Worm (Caenorhabditis elegans): Measurements from ENCODE around the gene ZK177.11.

ce11 chrII:5555522-5555921 lies 32.8 kb downstream of the ZK177.11 start:
- TF ChIP-seq ces-1 (GFP tag; optimal IDR thresholded peaks at IDR 0.05) = no peak
- no peak for TF ChIP-seq elt-3 (tag; optimal IDR thresholded peaks at IDR 0.05)
- TF ChIP-seq zip-8 (tag; optimal IDR thresholded peaks at IDR 0.05) = no peak
- no peak for TF ChIP-seq mab-5 (tag; optimal IDR thresholded peaks at IDR 0.05)
- no peak for TF ChIP-seq lin-32 (GFP tag; optimal IDR thresholded peaks at IDR 0.05)
- no peak for TF ChIP-seq lsy-2 (tag; optimal IDR thresholded peaks at IDR 0.05)
- TF ChIP-seq nhr-237 (tag; optimal IDR thresholded peaks at IDR 0.05) = no peak
- TF ChIP-seq tbx-8 (GFP tag; optimal IDR thresholded peaks at IDR 0.05) = no peak
